Worm (Caenorhabditis elegans): ENCODE data around the gene B0302.4.
A peak's percentile ranks its signal among the peaks of the same experiment; 100 is the strongest.

B0302.4 gene

ce11 chrX:17138060-17138557, 38.5 kb downstream of the B0302.4 start, which contains the start of gene cnp-3 (continued):
- TF ChIP-seq Y116A8C.19 (tag; optimal IDR thresholded peaks at IDR 0.05; ENCODE audit: borderline replicate concordance) (no peak), unc-30 (tag; optimal IDR thresholded peaks at IDR 0.05) (no peak), ets-5 (GFP tag; IDR thresholded peaks at IDR 0.05) (no peak), ztf-11 (tag; optimal IDR thresholded peaks at IDR 0.05) (no peak), isw-1 (GFP tag; IDR thresholded peaks at IDR 0.05) (no peak), sup-37 (GFP tag; optimal IDR thresholded peaks at IDR 0.05) (no peak), C04F5.9 (tag; optimal IDR thresholded peaks at IDR 0.05) (no peak), ceh-8 (GFP tag; optimal IDR thresholded peaks at IDR 0.05) (no peak)

- TF ChIP-seq nhr-20 (tag; optimal IDR thresholded peaks at IDR 0.05) = peak; percentile 2
- peak; percentile 11 for TF ChIP-seq ama-1 (optimal IDR thresholded peaks at IDR 0.05)
- no peak for TF ChIP-seq dsc-1 (tag; optimal IDR thresholded peaks at IDR 0.05)
- TF ChIP-seq nhr-90 (tag; optimal IDR thresholded peaks at IDR 0.05; ENCODE audit: poor library complexity) = peak; percentile 37
- TF ChIP-seq pag-3 (tag; optimal IDR thresholded peaks at IDR 0.05; ENCODE audit: borderline replicate concordance, insufficient read depth) = no peak
- peak in 1 of 2 experiments; percentile 31 for TF ChIP-seq lin-35 (GFP tag; optimal IDR thresholded peaks at IDR 0.05)
- TF ChIP-seq sox-4 (tag; optimal IDR thresholded peaks at IDR 0.05) = no peak
- peak; percentile 4 for TF ChIP-seq lin-13 (GFP tag; optimal IDR thresholded peaks at IDR 0.05)
- peak; percentile 22 for TF ChIP-seq nhr-71 (tag; optimal IDR thresholded peaks at IDR 0.05)
- TF ChIP-seq skn-1 (tag; optimal IDR thresholded peaks at IDR 0.05) = peak; percentile 28
- TF ChIP-seq ceh-63 (GFP tag; optimal IDR thresholded peaks at IDR 0.05) = no peak
- no peak for TF ChIP-seq dpl-1 (GFP tag; optimal IDR thresholded peaks at IDR 0.05)
- TF ChIP-seq elt-2 (tag; optimal IDR thresholded peaks at IDR 0.05) = peak; percentile 70
- no peak for TF ChIP-seq swsn-7 (tag; optimal IDR thresholded peaks at IDR 0.05)
- no peak for TF ChIP-seq hpl-2 (GFP tag; optimal IDR thresholded peaks at IDR 0.05)
- no peak for TF ChIP-seq efl-3 (GFP tag; optimal IDR thresholded peaks at IDR 0.05)
- peak; percentile 10 for TF ChIP-seq mep-1 (tag; optimal IDR thresholded peaks at IDR 0.05)
- TF ChIP-seq fkh-4 (tag; optimal IDR thresholded peaks at IDR 0.05; ENCODE audit: borderline replicate concordance) = no peak
- no peak for TF ChIP-seq snu-23 (GFP tag; optimal IDR thresholded peaks at IDR 0.05)
- no peak for TF ChIP-seq mab-9 (GFP tag; IDR thresholded peaks at IDR 0.05)
- peak; percentile 54 for TF ChIP-seq nhr-85 (tag)
Measured at ce11 chrX:17135704-17136103, 40.9 kb downstream of the B0302.4 start.

- TF ChIP-seq ceh-82 (tag; optimal IDR thresholded peaks at IDR 0.05) (no peak), jun-1 (tag; optimal IDR thresholded peaks at IDR 0.05) (no peak), fkh-8 (tag; optimal IDR thresholded peaks at IDR 0.05) (no peak), hlh-17 (GFP tag; optimal IDR thresholded peaks at IDR 0.05; ENCODE audit: borderline replicate concordance) (no peak), C16A3.4 (tag; optimal IDR thresholded peaks at IDR 0.05) (no peak), nhr-77 (tag; optimal IDR thresholded peaks at IDR 0.05) (no peak), nhr-76 (tag; optimal IDR thresholded peaks at IDR 0.05) (no peak), vab-15 (tag; optimal IDR thresholded peaks at IDR 0.05) (no peak), zag-1 (tag; optimal IDR thresholded peaks at IDR 0.05) (no peak), swsn-7 (tag; optimal IDR thresholded peaks at IDR 0.05) (no peak), Y116A8C.19 (tag; optimal IDR thresholded peaks at IDR 0.05; ENCODE audit: borderline replicate concordance) (no peak), ceh-63 (GFP tag; optimal IDR thresholded peaks at IDR 0.05) (no peak), irx-1 (tag; optimal IDR thresholded peaks at IDR 0.05) (no peak), fkh-10 (GFP tag; optimal IDR thresholded peaks at IDR 0.05) (no peak), dpl-1 (GFP tag; optimal IDR thresholded peaks at IDR 0.05) (no peak)
Measured at ce11 chrX:17134427-17134826, 42.1 kb downstream of the B0302.4 start, which contains the start of gene K09E3.7. TSS of gene K09E3.7 (minus strand) at chrX:17134527.
